Fruit fly (Drosophila melanogaster) whole organism, embryonic: ENCODE data around the gene Sec23.

Experiments used
- Asciz ChIP-seq: fragments of 200-800 bp; sonication (Bioruptor generic); optimal IDR thresholded peaks from 2 replicates; lab custom pipeline; 2017; ENCODE audit warnings: missing biosample characterization, mild to moderate bottlenecking, missing genetic modification characterization, missing genetic modification reagents
- Atf3 ChIP-seq: fragments of 200-800 bp; sonication (Bioruptor generic); optimal IDR thresholded peaks from 3 replicates; lab custom pipeline; 2016; ENCODE audit warnings: missing biosample characterization, missing genetic modification characterization
- Awh ChIP-seq: fragments of 200-800 bp; sonication (Bioruptor generic); IDR thresholded peaks from 2 replicates; pipeline ENCODE4, ENCODE4 v1.3.6; 2022; ENCODE audit warnings: missing biosample characterization, missing genetic modification characterization
- Bdp1 ChIP-seq: fragments of 200-800 bp; sonication (Bioruptor generic); optimal IDR thresholded peaks from 3 replicates; lab custom pipeline; 2016; ENCODE audit warnings: missing biosample characterization, missing genetic modification characterization
- CG10654 ChIP-seq: fragments of 200-800 bp; sonication (Bioruptor generic); optimal IDR thresholded peaks from 2 replicates; lab custom pipeline; 2016; ENCODE audit warnings: missing biosample characterization, missing genetic modification characterization
- CG11247 ChIP-seq: fragments of 200-800 bp; sonication (Bioruptor generic); IDR thresholded peaks from 2 replicates; pipeline ENCODE4 v1.3.6; 2022; ENCODE audit warnings: missing biosample characterization, missing genetic modification characterization
- CG11398 ChIP-seq: fragments of 200-800 bp; sonication (Bioruptor generic); optimal IDR thresholded peaks from 2 replicates; lab custom pipeline; 2016; ENCODE audit warnings: missing biosample characterization, missing genetic modification characterization
- CG11456 ChIP-seq: fragments of 200-800 bp; sonication (Bioruptor generic); IDR thresholded peaks from 3 replicates; pipeline ENCODE4 v1.3.6; 2022; ENCODE audit warnings: missing biosample characterization, missing genetic modification characterization
- CG11560 ChIP-seq: fragments of 200-800 bp; sonication (Bioruptor generic); IDR thresholded peaks from 3 replicates; pipeline ENCODE4 v1.3.6; 2022; ENCODE audit warnings: missing biosample characterization, missing genetic modification characterization
- CG12299 ChIP-seq: fragments of 200-800 bp; sonication (Bioruptor generic); optimal IDR thresholded peaks from 2 replicates; lab custom pipeline; 2018; ENCODE audit warnings: missing biosample characterization, mild to moderate bottlenecking, missing genetic modification characterization
- CG15479 ChIP-seq: fragments of 200-800 bp; sonication (Bioruptor generic); optimal IDR thresholded peaks from 3 replicates; lab custom pipeline; 2019; ENCODE audit warnings: missing biosample characterization, mild to moderate bottlenecking, missing genetic modification characterization, moderate library complexity
- CG2199 ChIP-seq: fragments of 200-800 bp; sonication (Bioruptor generic); IDR thresholded peaks from 3 replicates; pipeline ENCODE4 v1.3.6; 2022; ENCODE audit warnings: missing biosample characterization, missing genetic modification characterization
- CG2202 ChIP-seq: fragments of 200-800 bp; sonication (Bioruptor generic); optimal IDR thresholded peaks from 2 replicates; lab custom pipeline; 2018; ENCODE audit warnings: missing biosample characterization, mild to moderate bottlenecking, missing genetic modification characterization
- CG6689 ChIP-seq: fragments of 200-800 bp; sonication (Bioruptor generic); IDR thresholded peaks from 2 replicates; pipeline ENCODE4 v1.3.6; 2022; ENCODE audit warnings: missing biosample characterization, missing genetic modification characterization
- Dip2 ChIP-seq: fragments of 200-800 bp; sonication (Bioruptor generic); IDR thresholded peaks from 2 replicates; pipeline ENCODE4 v1.3.6; 2022; ENCODE audit warnings: missing biosample characterization, missing genetic modification characterization
- Dll ChIP-seq: fragments of 200-800 bp; sonication (Bioruptor generic); IDR thresholded peaks from 4 replicates; pipeline ENCODE4 v1.3.6; 2022; ENCODE audit warnings: missing biosample characterization, missing genetic modification characterization; ENCODE audit not compliant: partially characterized antibody
- Dp ChIP-seq: fragments of 200-800 bp; sonication (Bioruptor generic); optimal IDR thresholded peaks from 2 replicates; lab custom pipeline; 2018; ENCODE audit warnings: missing biosample characterization, mild to moderate bottlenecking, missing genetic modification characterization, moderate library complexity
- Gug ChIP-seq: fragments of 200-800 bp; sonication (Bioruptor generic); IDR thresholded peaks from 4 replicates; pipeline ENCODE4 v1.3.6; 2022; ENCODE audit warnings: missing biosample characterization, missing genetic modification characterization
- HHEX ChIP-seq: fragments of 200-800 bp; sonication (Bioruptor generic); optimal IDR thresholded peaks from 3 replicates; lab custom pipeline; 2017; ENCODE audit warnings: missing biosample characterization, mild to moderate bottlenecking, missing genetic modification characterization, missing genetic modification reagents
- Hmr ChIP-seq: fragments of 200-800 bp; sonication (Bioruptor generic); optimal IDR thresholded peaks from 3 replicates; lab custom pipeline; 2017; ENCODE audit warnings: mild to moderate bottlenecking, missing biosample characterization, missing genetic modification reagents, missing genetic modification characterization
- Hr3 ChIP-seq: fragments of 200-800 bp; sonication (Bioruptor generic); optimal IDR thresholded peaks from 3 replicates; lab custom pipeline; 2016; ENCODE audit warnings: missing biosample characterization, missing genetic modification characterization
- Hr78 ChIP-seq, 2 experiments: fragments of 200-800 bp in 1 of 2; fragments of >200 bp in 1 of 2; sonication (Bioruptor generic) in 1 of 2; optimal IDR thresholded peaks; 2 replicates each; lab custom pipeline; 2017 to 2019; ENCODE audit warnings: missing biosample characterization in 2 of 2, missing genetic modification characterization in 2 of 2, mild to moderate bottlenecking in 1 of 2, moderate library complexity in 1 of 2
- Lpt ChIP-seq: fragments of >200 bp; optimal IDR thresholded peaks from 2 replicates; lab custom pipeline; 2018; ENCODE audit warnings: missing biosample characterization, missing genetic modification characterization
- MESR4 ChIP-seq: fragments of 200-800 bp; sonication (Bioruptor generic); optimal IDR thresholded peaks from 2 replicates; lab custom pipeline; 2018; ENCODE audit warnings: missing biosample characterization, mild to moderate bottlenecking, missing genetic modification characterization, moderate library complexity
- Mrtf ChIP-seq: fragments of 200-800 bp; sonication (Bioruptor generic); IDR thresholded peaks from 3 replicates; pipeline ENCODE4 v1.3.6; 2022; ENCODE audit warnings: missing biosample characterization, missing genetic modification characterization
- NC2α ChIP-seq: fragments of 200-800 bp; sonication (Bioruptor generic); optimal IDR thresholded peaks from 2 replicates; lab custom pipeline; 2016; ENCODE audit warnings: missing biosample characterization, missing genetic modification characterization
- Neu2 ChIP-seq: fragments of 200-800 bp; sonication (Bioruptor generic); optimal IDR thresholded peaks from 3 replicates; lab custom pipeline; 2016; ENCODE audit warnings: missing biosample characterization, missing genetic modification characterization, borderline replicate concordance
- NfI ChIP-seq: fragments of 200-800 bp; sonication (Bioruptor generic); optimal IDR thresholded peaks from 3 replicates; lab custom pipeline; 2018; ENCODE audit warnings: missing biosample characterization, mild to moderate bottlenecking, missing genetic modification characterization, moderate library complexity
- Ptx1 ChIP-seq: fragments of 200-800 bp; sonication (Bioruptor generic); IDR thresholded peaks from 2 replicates; pipeline ENCODE4 v1.3.6; 2022; ENCODE audit warnings: missing biosample characterization, missing genetic modification characterization
- Xbp1 ChIP-seq: fragments of 200-800 bp; sonication (Bioruptor generic); optimal IDR thresholded peaks from 3 replicates; lab custom pipeline; 2016; ENCODE audit warnings: missing biosample characterization, mild to moderate bottlenecking, missing genetic modification characterization
- az2 ChIP-seq: fragments of 200-800 bp; sonication (Bioruptor generic); optimal IDR thresholded peaks from 3 replicates; lab custom pipeline; 2016; ENCODE audit warnings: missing biosample characterization, missing genetic modification characterization
- caup ChIP-seq: fragments of 200-800 bp; sonication (Bioruptor generic); optimal IDR thresholded peaks from 3 replicates; lab custom pipeline; 2017; ENCODE audit warnings: missing biosample characterization, mild to moderate bottlenecking, missing genetic modification characterization, moderate library complexity; ENCODE audit not compliant: severe bottlenecking
- ci ChIP-seq: fragments of 200-800 bp; sonication (Bioruptor generic); IDR thresholded peaks from 3 replicates; pipeline ENCODE4 v1.3.6; 2022; ENCODE audit warnings: missing biosample characterization, missing genetic modification characterization
- crp ChIP-seq, 2 experiments: fragments of 200-800 bp; sonication (Bioruptor generic); optimal IDR thresholded peaks; 2 replicates in 1 of 2; 3 replicates in 1 of 2; lab custom pipeline; 2017; ENCODE audit warnings: missing biosample characterization in 2 of 2, missing genetic modification characterization in 2 of 2, mild to moderate bottlenecking in 1 of 2, moderate library complexity in 1 of 2
- danr ChIP-seq: fragments of 200-800 bp; sonication (Bioruptor generic); IDR thresholded peaks from 2 replicates; pipeline ENCODE4 v1.3.6; 2022; ENCODE audit warnings: missing biosample characterization, missing genetic modification characterization
- exex ChIP-seq: fragments of 200-800 bp; sonication (Bioruptor generic); optimal IDR thresholded peaks from 4 replicates; lab custom pipeline; 2018; ENCODE audit warnings: missing biosample characterization, mild to moderate bottlenecking, missing genetic modification characterization, moderate library complexity
- kah ChIP-seq: fragments of 200-800 bp; sonication (Bioruptor generic); optimal IDR thresholded peaks from 2 replicates; lab custom pipeline; 2018; ENCODE audit warnings: missing biosample characterization, mild to moderate bottlenecking, missing genetic modification characterization
- lov ChIP-seq, 2 experiments: fragments of 200-800 bp in 1 of 2; fragments of >200 bp in 1 of 2; sonication (Bioruptor generic) in 1 of 2; IDR thresholded peaks in 1 of 2; optimal IDR thresholded peaks in 1 of 2; 2 replicates in 1 of 2; 3 replicates in 1 of 2; pipeline versions ENCODE4 v1.3.6 to Lab custom; 2017 to 2022; ENCODE audit warnings: missing biosample characterization in 1 of 2, missing genetic modification characterization in 1 of 2
- mld ChIP-seq: fragments of 200-800 bp; sonication (Bioruptor generic); IDR thresholded peaks from 3 replicates; pipeline ENCODE4 v1.3.6; 2022; ENCODE audit warnings: missing biosample characterization, missing genetic modification characterization; ENCODE audit not compliant: partially characterized antibody
- nau ChIP-seq: fragments of 200-800 bp; sonication (Bioruptor generic); optimal IDR thresholded peaks from 3 replicates; lab custom pipeline; 2017; ENCODE audit warnings: missing biosample characterization, mild to moderate bottlenecking, missing genetic modification characterization, missing genetic modification reagents
- pan ChIP-seq, 4 experiments: fragments of >200 bp in 3 of 4; fragments of 200-800 bp in 1 of 4; sonication (Bioruptor generic) in 1 of 4; optimal IDR thresholded peaks in 3 of 4; IDR thresholded peaks in 1 of 4; 2 replicates each; pipeline versions ENCODE4 v1.3.6 to Lab custom; 2017 to 2022; ENCODE audit warnings: missing biosample characterization in 2 of 4, missing genetic modification characterization in 2 of 4, mixed read lengths in 1 of 4
- pfk ChIP-seq: fragments of 200-800 bp; sonication (Bioruptor generic); optimal IDR thresholded peaks from 2 replicates; lab custom pipeline; 2018; ENCODE audit warnings: missing biosample characterization, mild to moderate bottlenecking, missing genetic modification characterization, moderate library complexity
- wdn ChIP-seq: fragments of 200-800 bp; sonication (Bioruptor generic); IDR thresholded peaks from 2 replicates; pipeline ENCODE4 v1.3.6; 2022; ENCODE audit warnings: missing biosample characterization, missing genetic modification characterization

The Sec23 gene

dm6 chr3R:5622985-5623630, 25.8 kb upstream of the Sec23 start (continued):
- TF ChIP-seq CG6689 (no peak), pan (optimal IDR thresholded peaks at IDR 0.05; lab: Kevin White, UChicago) (no peak), pan (GFP tag; optimal IDR thresholded peaks at IDR 0.05 in 1 of 2, IDR thresholded peaks at IDR 0.05 in 1 of 2) (no peak), Neu2 (no peak), exex (peak; percentile 79), Mrtf (GFP tag; lab: Robert Waterston, UW) (no peak), CG12299 (tag; lab: Kevin White, UChicago) (peak; percentile 90), danr (GFP tag; lab: Robert Waterston, UW) (no peak), Hr3 (GFP tag; lab: Kevin White, UChicago) (peak; percentile 10), CG2199 (GFP tag; lab: Robert Waterston, UW) (no peak), ci (GFP tag; lab: Robert Waterston, UW) (no peak), CG15479 (GFP tag; lab: Kevin White, UChicago) (peak; percentile 66), NC2α (peak; percentile 82), caup (peak; percentile 88), Dp (GFP tag; lab: Kevin White, UChicago) (no peak), Dip2 (GFP tag; lab: Robert Waterston, UW) (no peak), Xbp1 (GFP tag; lab: Kevin White, UChicago) (peak; percentile 25), Hr78 (GFP tag; optimal IDR thresholded peaks at IDR 0.05; lab: Kevin White, UChicago) (no peak), Asciz (peak; percentile 91), CG11456 (no peak), crp (GFP tag; optimal IDR thresholded peaks at IDR 0.05; lab: Kevin White, UChicago) (peak; percentile 64 to 88), Hmr (GFP tag; lab: Kevin White, UChicago) (peak; percentile 86), CG11247 (GFP tag; lab: Robert Waterston, UW) (no peak), pfk (GFP tag; lab: Kevin White, UChicago) (peak; percentile 86), Bdp1 (GFP tag; lab: Kevin White, UChicago) (peak; percentile 65), CG10654 (GFP tag; lab: Kevin White, UChicago) (peak; percentile 74), mld (GFP tag; lab: Robert Waterston, UW) (no peak), Lpt (GFP tag; lab: Kevin White, UChicago) (no peak), lov (optimal IDR thresholded peaks at IDR 0.05; lab: Kevin White, UChicago) (no peak), lov (GFP tag; IDR thresholded peaks at IDR 0.05; lab: Robert Waterston, UW) (no peak), CG11398 (GFP tag; lab: Kevin White, UChicago) (peak; percentile 80), NfI (peak; percentile 59), Awh (GFP tag; lab: Robert Waterston, UW) (no peak), Atf3 (peak; percentile 64), Ptx1 (GFP tag; lab: Robert Waterston, UW) (no peak), az2 (GFP tag; lab: Kevin White, UChicago) (peak; percentile 40), Dll (GFP tag; lab: Robert Waterston, UW) (no peak), CG2202 (tag; lab: Kevin White, UChicago) (peak; percentile 85), HHEX (peak; percentile 82), Gug (GFP tag; lab: Robert Waterston, UW) (no peak), MESR4 (GFP tag; lab: Kevin White, UChicago) (peak; percentile 49), wdn (no peak), kah (GFP tag; lab: Kevin White, UChicago) (peak; percentile 63), nau (GFP tag; lab: Kevin White, UChicago) (peak; percentile 83), CG11560 (no peak)
- TF ChIP-seq, all 482 proteins: peak for 277
